Worm (Caenorhabditis elegans) whole organism, L3 larva: ENCODE data around the gene romo-1.
A peak's percentile ranks its signal among the peaks of the same experiment; 100 is the strongest.

Experiments used
- ZK546.5 ChIP-seq: sonication (generic microtip); optimal IDR thresholded peaks from 2 replicates; lab custom pipeline; 2017; ENCODE audit warnings: missing biosample characterization, missing genetic modification characterization
- aly-2 ChIP-seq: fragments of 150-350 bp; optimal IDR thresholded peaks from 2 replicates; lab custom pipeline; 2014; ENCODE audit warnings: missing biosample characterization, missing genetic modification characterization
- ceh-16 ChIP-seq: sonication (generic microtip); optimal IDR thresholded peaks from 2 replicates; lab custom pipeline; 2017; ENCODE audit warnings: missing biosample characterization, missing genetic modification characterization
- ceh-9 ChIP-seq: sonication (generic microtip); optimal IDR thresholded peaks from 2 replicates; lab custom pipeline; 2018; ENCODE audit warnings: missing biosample characterization, missing genetic modification characterization
- daf-12 ChIP-seq: fragments of 150-350 bp; optimal IDR thresholded peaks from 2 replicates; lab custom pipeline; 2014; ENCODE audit warnings: missing biosample characterization, missing genetic modification reagents, missing genetic modification characterization
- egl-5 ChIP-seq: fragments of 150-350 bp; optimal IDR thresholded peaks from 2 replicates; lab custom pipeline; 2017; ENCODE audit warnings: missing biosample characterization, missing genetic modification reagents, missing genetic modification characterization, inconsistent platforms
- elt-2 ChIP-seq: sonication (generic microtip); optimal IDR thresholded peaks from 2 replicates; lab custom pipeline; 2016; ENCODE audit warnings: missing genetic modification reagents, mild to moderate bottlenecking, missing genetic modification characterization, missing compliant biosample characterization
- fkh-10 ChIP-seq: sonication (generic microtip); optimal IDR thresholded peaks from 2 replicates; lab custom pipeline; 2017; ENCODE audit warnings: missing biosample characterization, missing genetic modification reagents, missing genetic modification characterization
- hmg-11 ChIP-seq: sonication (generic microtip); optimal IDR thresholded peaks from 2 replicates; lab custom pipeline; 2016; ENCODE audit warnings: missing genetic modification characterization, missing compliant biosample characterization
- jun-1 ChIP-seq: fragments of 150-350 bp; optimal IDR thresholded peaks from 2 replicates; lab custom pipeline; 2014; ENCODE audit warnings: missing biosample characterization, missing genetic modification reagents, missing genetic modification characterization
- lin-15B ChIP-seq: fragments of 150-350 bp; optimal IDR thresholded peaks from 2 replicates; lab custom pipeline; 2014; ENCODE audit warnings: missing biosample characterization, missing genetic modification characterization
- lin-39 ChIP-seq: fragments of 150-350 bp; optimal IDR thresholded peaks from 2 replicates; lab custom pipeline; 2018; ENCODE audit warnings: missing biosample characterization, missing genetic modification reagents, missing genetic modification characterization
- nfya-1 ChIP-seq: sonication (generic microtip); optimal IDR thresholded peaks from 2 replicates; lab custom pipeline; 2017; ENCODE audit warnings: missing genetic modification characterization, mild to moderate bottlenecking, missing compliant biosample characterization, antibody characterized with exemption, moderate library complexity; ENCODE audit not compliant: insufficient read depth
- nhr-11 ChIP-seq: fragments of 150-350 bp; optimal IDR thresholded peaks from 2 replicates; lab custom pipeline; 2014; ENCODE audit warnings: missing biosample characterization, missing genetic modification characterization
- nhr-12 ChIP-seq: fragments of 150-350 bp; optimal IDR thresholded peaks from 2 replicates; lab custom pipeline; 2014; ENCODE audit warnings: missing biosample characterization, missing genetic modification characterization
- nhr-23 ChIP-seq: fragments of 150-350 bp; optimal IDR thresholded peaks from 2 replicates; lab custom pipeline; 2014; ENCODE audit warnings: missing biosample characterization, missing genetic modification reagents, missing genetic modification characterization
- nhr-25 ChIP-seq: sonication (generic microtip); optimal IDR thresholded peaks from 2 replicates; lab custom pipeline; 2017; ENCODE audit warnings: missing biosample characterization, missing genetic modification characterization
- nhr-28 ChIP-seq: fragments of 150-350 bp; optimal IDR thresholded peaks from 2 replicates; lab custom pipeline; 2014; ENCODE audit warnings: missing biosample characterization, missing genetic modification characterization
- pha-4 ChIP-seq: fragments of 150-350 bp; optimal IDR thresholded peaks from 2 replicates; lab custom pipeline; 2014; ENCODE audit warnings: missing biosample characterization, missing genetic modification reagents, missing genetic modification characterization
- pqm-1 ChIP-seq: fragments of 150-350 bp; optimal IDR thresholded peaks from 2 replicates; lab custom pipeline; 2017; ENCODE audit warnings: missing biosample characterization, missing genetic modification characterization, inconsistent platforms
- snpc-4 ChIP-seq: fragments of 150-350 bp; optimal IDR thresholded peaks from 2 replicates; lab custom pipeline; 2014; ENCODE audit warnings: missing biosample characterization, missing genetic modification characterization
- tbx-2 ChIP-seq: sonication (generic microtip); optimal IDR thresholded peaks from 2 replicates; lab custom pipeline; 2016; ENCODE audit warnings: mild to moderate bottlenecking, missing genetic modification characterization, missing compliant biosample characterization
- unc-62 ChIP-seq: fragments of 150-350 bp; sonication (generic microtip); optimal IDR thresholded peaks from 4 replicates; lab custom pipeline; 2014; ENCODE audit warnings: missing biosample characterization, missing genetic modification reagents, missing genetic modification characterization
- ztf-11 ChIP-seq: fragments of 150-350 bp; optimal IDR thresholded peaks from 2 replicates; lab custom pipeline; 2014; ENCODE audit warnings: missing biosample characterization, missing genetic modification characterization

romo-1 gene

ce11 chrII:13193563-13194103, 44.1 kb downstream of the romo-1 start:
- no peak for TF ChIP-seq pha-4

DNA sequence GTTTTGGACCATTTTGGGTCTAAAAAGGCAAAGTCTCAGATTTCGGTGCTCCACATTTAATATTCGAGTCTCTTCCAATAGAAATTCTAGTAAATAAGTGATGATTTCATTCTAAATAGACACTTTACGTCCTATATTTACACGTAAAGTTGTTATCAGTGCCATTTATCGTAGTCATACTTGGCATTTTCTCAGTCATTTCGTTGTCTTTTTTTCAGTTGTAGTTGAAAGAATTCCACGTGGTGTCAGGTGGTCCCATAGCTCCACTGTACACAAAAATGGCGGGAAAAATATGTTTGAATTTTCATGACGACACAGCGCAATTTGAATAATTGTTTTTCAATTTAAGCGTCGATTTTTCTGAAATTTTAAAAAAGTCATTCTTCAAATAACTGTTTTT, 47.3 kb downstream of the romo-1 start:
- TF ChIP-seq nhr-23 (tag; lab: Kevin White, UChicago) (no peak), pqm-1 (tag; lab: Kevin White, UChicago) (peak; percentile 58), lin-15B (tag; lab: Kevin White, UChicago) (no peak), pha-4 (peak; percentile 37), elt-2 (tag; lab: Kevin White, UChicago) (peak; percentile 70)
- TF ChIP-seq, all 47 proteins: peak for 3

DNA sequence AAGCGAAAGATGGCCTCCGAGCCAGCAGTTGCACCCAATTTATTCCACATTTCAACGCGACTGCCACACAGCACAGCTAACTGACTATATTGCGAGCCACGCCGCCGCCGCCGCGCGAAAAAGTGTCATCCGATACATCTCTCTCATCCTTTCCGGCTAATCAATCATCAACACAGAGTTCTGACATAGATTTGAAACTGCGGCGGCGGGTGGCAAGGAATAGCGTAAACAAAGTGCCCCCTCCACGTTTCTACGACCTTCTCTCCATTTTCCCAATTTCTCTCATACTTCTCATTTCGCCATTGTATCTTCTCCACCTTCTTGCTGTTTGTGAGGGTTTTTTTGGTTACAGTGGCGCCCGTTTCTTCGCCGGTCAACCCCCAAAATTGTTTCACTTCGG, 48.3 kb downstream of the romo-1 start:
- TF ChIP-seq aly-2 (no peak), hmg-11 (tag; lab: Kevin White, UChicago) (peak; percentile 35), nhr-28 (tag; lab: Kevin White, UChicago) (no peak), egl-5 (tag; lab: Kevin White, UChicago) (peak; percentile 7), ztf-11 (no peak), lin-39 (tag; lab: Kevin White, UChicago) (peak; percentile 86), nhr-25 (tag; lab: Kevin White, UChicago) (peak; percentile 61), snpc-4 (tag; lab: Kevin White, UChicago) (peak; percentile 8), ceh-16 (tag; lab: Kevin White, UChicago) (no peak), lin-15B (tag; lab: Kevin White, UChicago) (peak; percentile 14), pha-4 (peak; percentile 79), jun-1 (tag; lab: Kevin White, UChicago) (no peak), tbx-2 (no peak), unc-62 (GFP tag; lab: Kevin White, UChicago) (peak; percentile 70), nhr-11 (tag; lab: Kevin White, UChicago) (no peak), nfya-1 (no peak)

DNA sequence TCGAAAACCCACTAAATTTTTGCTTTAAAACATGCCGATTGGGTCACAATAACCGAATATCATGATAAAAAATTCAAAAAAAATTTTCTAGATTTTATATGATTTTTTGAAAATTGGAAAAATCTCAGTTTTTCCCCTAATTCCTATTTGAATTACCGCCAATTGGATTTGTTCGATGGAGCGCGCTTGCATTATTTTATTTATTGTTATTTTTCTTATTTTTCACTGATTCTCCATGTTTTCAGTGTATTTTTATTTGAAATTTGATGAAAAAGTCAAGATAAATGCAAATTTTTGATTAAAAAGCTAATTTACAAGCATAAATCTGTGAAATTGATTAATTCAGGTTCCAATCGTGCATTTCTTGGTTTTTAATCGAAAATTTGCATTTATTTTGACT, 49.6 kb downstream of the romo-1 start:
- TF ChIP-seq tbx-2 (no peak), pqm-1 (tag; lab: Kevin White, UChicago) (no peak), jun-1 (tag; lab: Kevin White, UChicago) (no peak), ZK546.5 (tag; lab: Kevin White, UChicago) (no peak), daf-12 (tag; lab: Kevin White, UChicago) (no peak), aly-2 (no peak), fkh-10 (GFP tag; lab: Kevin White, UChicago) (no peak), ceh-9 (no peak), ztf-11 (no peak), nhr-11 (tag; lab: Kevin White, UChicago) (no peak), nhr-12 (tag; lab: Kevin White, UChicago) (no peak)
